Worm (Caenorhabditis elegans) whole organism, midembryonic: ENCODE data around the gene drd-50.
"Not testable (repeated sequence)": the region's sequence is repeated elsewhere in the genome, so short reads cannot be mapped to it uniquely, and the experiment has no call there.

Experiments
- T22C8.4 ChIP-seq: fragments of 200-800 bp; sonication (Bioruptor generic); IDR thresholded peaks from 2 replicates; pipeline ENCODE4 v1.3.6; 2022; ENCODE audit warnings: missing genetic modification characterization, missing compliant biosample characterization
- cog-1 ChIP-seq: sonication (generic microtip); optimal IDR thresholded peaks from 2 replicates; lab custom pipeline; 2016; ENCODE audit warnings: missing genetic modification characterization, missing compliant biosample characterization
- flt-1 ChIP-seq: fragments of 200-800 bp; sonication (Bioruptor generic); IDR thresholded peaks from 2 replicates; pipeline ENCODE4 v1.3.6; 2022; ENCODE audit warnings: missing genetic modification characterization, missing compliant biosample characterization
- klf-2 ChIP-seq: fragments of 200-800 bp; sonication (Bioruptor generic); conservative IDR thresholded peaks from 2 replicates; pipeline ENCODE4 v1.3.6; 2022; ENCODE audit warnings: missing genetic modification reagents, missing genetic modification characterization, missing compliant biosample characterization
- med-1 ChIP-seq: sonication (generic microtip); optimal IDR thresholded peaks from 2 replicates; lab custom pipeline; 2017; ENCODE audit warnings: missing genetic modification characterization, mild to moderate bottlenecking, missing compliant biosample characterization, antibody characterized with exemption, missing genetic modification reagents; ENCODE audit not compliant: insufficient read depth
- ref-1 ChIP-seq: fragments of 200-800 bp; sonication (Bioruptor generic); conservative IDR thresholded peaks from 2 replicates; pipeline ENCODE4 v1.3.6; 2022; ENCODE audit warnings: missing genetic modification reagents, missing genetic modification characterization, missing compliant biosample characterization
- tab-1 ChIP-seq: fragments of 200-800 bp; sonication (Bioruptor generic); IDR thresholded peaks from 2 replicates; pipeline ENCODE4 v1.3.6; 2022; ENCODE audit warnings: missing genetic modification characterization, missing compliant biosample characterization
- ztf-23 ChIP-seq: fragments of 200-800 bp; sonication (Bioruptor generic); IDR thresholded peaks from 2 replicates; pipeline ENCODE4 v1.3.6; 2022; ENCODE audit warnings: missing genetic modification reagents, missing genetic modification characterization, missing compliant biosample characterization
- ztf-29 ChIP-seq: fragments of 200-800 bp; sonication (Bioruptor generic); IDR thresholded peaks from 2 replicates; pipeline ENCODE4 v1.3.6; 2022; ENCODE audit warnings: missing genetic modification reagents, missing genetic modification characterization, missing compliant biosample characterization

drd-50 gene

DNA sequence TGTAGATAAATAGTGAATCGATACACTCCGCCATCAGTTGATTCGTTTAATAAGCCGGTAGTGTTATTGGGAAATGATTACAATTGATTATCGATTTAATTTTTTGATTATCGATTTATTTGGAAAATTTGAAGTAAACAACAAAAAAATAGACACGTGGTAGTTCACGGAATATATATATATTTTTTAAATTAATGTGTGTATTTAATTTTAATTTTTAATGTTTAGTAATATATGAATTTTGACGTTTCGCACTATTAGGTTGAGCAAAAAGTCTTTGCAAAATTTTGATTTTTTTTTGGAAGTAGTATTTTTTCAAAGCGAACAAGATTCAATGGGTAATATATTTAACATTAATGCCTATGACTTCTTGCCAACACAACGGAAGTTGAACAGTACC lies 25.5 kb downstream of the drd-50 start, which contains the start of gene F49F1.12:
TSS of gene F49F1.12 (minus strand) at position 101 of the 400 bp plus-strand sequence.
- not testable (repeated sequence) for TF ChIP-seq cog-1 (tag; lab: Kevin White, UChicago); flt-1 (GFP tag; lab: Robert Waterston, UW); klf-2 (GFP tag; lab: Robert Waterston, UW)

- TF ChIP-seq flt-1 (GFP tag; lab: Robert Waterston, UW), result no peak
- no peak for TF ChIP-seq med-1 (GFP tag; lab: Kevin White, UChicago)
- no peak for TF ChIP-seq ref-1
- no peak for TF ChIP-seq cog-1 (tag; lab: Kevin White, UChicago)
- no peak for TF ChIP-seq tab-1 (GFP tag; lab: Robert Waterston, UW)
These were observed 27.3 kb downstream of the drd-50 start, which contains the start of gene R07C12.3 for ce11 chrIV:4144784-4145183. Gene R07C12.3, plus strand, starts transcription at chrIV:4145084.

DNA sequence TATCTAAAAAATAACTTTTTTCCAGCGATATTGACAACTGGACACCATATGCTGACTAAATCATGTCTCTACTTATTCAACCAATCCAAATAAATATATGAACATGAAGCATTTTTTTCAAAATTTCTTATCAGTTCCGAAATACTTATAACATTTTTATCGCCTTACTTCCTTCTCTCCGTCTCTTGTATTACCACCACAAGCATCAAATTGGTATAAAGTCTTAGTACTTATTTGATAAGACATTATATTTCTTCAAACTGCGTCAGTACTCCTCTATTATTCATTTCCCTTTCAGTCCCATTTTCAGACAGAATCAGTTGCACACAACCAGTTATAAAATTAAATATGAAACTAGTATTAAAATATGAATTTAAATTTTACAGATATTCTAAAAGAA lies 30.4 kb downstream of the drd-50 start:
- TF ChIP-seq klf-2 (GFP tag; lab: Robert Waterston, UW) (no peak), tab-1 (GFP tag; lab: Robert Waterston, UW) (no peak), ztf-23 (no peak), flt-1 (GFP tag; lab: Robert Waterston, UW) (no peak), ref-1 (no peak), T22C8.4 (GFP tag; lab: Robert Waterston, UW) (no peak), ztf-29 (GFP tag; lab: Robert Waterston, UW) (no peak), cog-1 (tag; lab: Kevin White, UChicago) (no peak), med-1 (GFP tag; lab: Kevin White, UChicago) (no peak)

DNA sequence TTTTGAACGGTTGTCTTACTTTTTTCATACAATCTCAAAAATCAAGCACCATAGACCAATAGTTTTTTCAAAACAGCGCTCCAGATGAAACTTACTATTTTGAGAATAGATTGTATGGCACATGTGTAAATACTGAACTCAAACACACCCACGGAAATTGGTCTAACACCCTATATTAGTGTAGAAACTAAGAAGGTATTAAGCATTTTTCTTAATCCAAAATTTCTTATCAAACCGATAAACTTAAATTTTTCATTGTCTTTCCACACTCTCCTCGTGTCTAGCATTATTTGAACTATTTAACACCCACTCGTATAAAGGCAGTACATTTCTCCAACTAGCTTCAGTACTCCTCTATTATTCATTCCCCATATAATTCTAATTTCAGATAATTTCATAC lies 32.6 kb downstream of the drd-50 start:
- TF ChIP-seq ztf-23 (no peak), klf-2 (GFP tag; lab: Robert Waterston, UW) (no peak), T22C8.4 (GFP tag; lab: Robert Waterston, UW) (no peak), flt-1 (GFP tag; lab: Robert Waterston, UW) (no peak), cog-1 (tag; lab: Kevin White, UChicago) (no peak), tab-1 (GFP tag; lab: Robert Waterston, UW) (no peak), ztf-29 (GFP tag; lab: Robert Waterston, UW) (no peak), med-1 (GFP tag; lab: Kevin White, UChicago) (no peak), ref-1 (no peak)

- no peak for TF ChIP-seq cog-1 (tag; lab: Kevin White, UChicago)
- no peak for TF ChIP-seq klf-2 (GFP tag; lab: Robert Waterston, UW)
- no peak for TF ChIP-seq T22C8.4 (GFP tag; lab: Robert Waterston, UW)
- TF ChIP-seq ref-1, result no peak
- TF ChIP-seq ztf-29 (GFP tag; lab: Robert Waterston, UW), result no peak
- TF ChIP-seq flt-1 (GFP tag; lab: Robert Waterston, UW), result no peak
- no peak for TF ChIP-seq tab-1 (GFP tag; lab: Robert Waterston, UW)
- no peak for TF ChIP-seq ztf-23
- no peak for TF ChIP-seq med-1 (GFP tag; lab: Kevin White, UChicago)
These were observed 34.6 kb downstream of the drd-50 start, which contains the start of the genes K08D10.10 and R07C12.1 for ce11 chrIV:4152143-4152542. Gene K08D10.10, plus strand, starts transcription at chrIV:4152235. Gene R07C12.1, plus strand, starts transcription at chrIV:4152456.

DNA sequence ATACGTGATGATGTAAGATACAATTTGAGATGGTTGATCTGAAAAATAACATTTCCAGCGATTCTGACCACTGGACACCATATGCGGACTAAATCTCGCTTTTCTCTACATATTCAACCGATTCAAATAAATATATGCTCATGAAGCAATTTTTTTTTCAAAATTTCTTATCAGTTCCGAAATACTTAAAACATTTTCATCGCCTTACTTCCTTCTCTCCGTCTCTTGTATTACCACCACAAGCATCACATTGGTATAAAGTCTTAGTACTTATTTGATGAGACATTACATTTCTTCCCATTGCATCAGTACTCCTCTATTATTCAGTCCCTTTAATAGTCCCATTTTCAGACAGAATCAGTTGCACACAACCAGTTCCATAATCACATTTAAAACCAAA lies 37.1 kb downstream of the drd-50 start, which contains the start of gene K08D10.14:
TSS of gene K08D10.14 (plus strand) at position 301 of the 400 bp plus-strand sequence.
- TF ChIP-seq klf-2 (GFP tag; lab: Robert Waterston, UW) (no peak), tab-1 (GFP tag; lab: Robert Waterston, UW) (no peak), cog-1 (tag; lab: Kevin White, UChicago) (no peak), ztf-29 (GFP tag; lab: Robert Waterston, UW) (no peak)

DNA sequence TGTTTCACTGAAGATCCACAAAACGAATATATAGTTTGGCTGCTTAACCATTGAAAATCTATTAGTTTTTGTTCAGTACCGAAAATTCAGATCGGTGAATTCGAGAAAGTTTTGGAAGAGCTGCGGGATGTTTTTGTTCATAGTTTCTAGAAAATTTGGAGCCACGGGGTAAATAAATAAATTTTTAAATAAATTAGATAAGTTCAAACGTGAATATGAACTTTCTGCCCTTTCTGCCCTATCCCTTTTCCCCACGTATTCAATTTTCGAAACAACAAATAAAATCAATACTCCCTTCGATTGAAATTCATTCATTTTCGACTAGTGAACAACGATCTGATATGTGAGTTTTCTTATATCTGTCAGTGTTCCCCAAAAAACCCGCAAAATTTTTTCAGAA lies 44.6 kb downstream of the drd-50 start, which contains the start of gene scrm-5:
TSS of gene scrm-5 (plus strand) at position 301 of the 400 bp plus-strand sequence.
- no peak for TF ChIP-seq klf-2 (GFP tag; lab: Robert Waterston, UW)

DNA sequence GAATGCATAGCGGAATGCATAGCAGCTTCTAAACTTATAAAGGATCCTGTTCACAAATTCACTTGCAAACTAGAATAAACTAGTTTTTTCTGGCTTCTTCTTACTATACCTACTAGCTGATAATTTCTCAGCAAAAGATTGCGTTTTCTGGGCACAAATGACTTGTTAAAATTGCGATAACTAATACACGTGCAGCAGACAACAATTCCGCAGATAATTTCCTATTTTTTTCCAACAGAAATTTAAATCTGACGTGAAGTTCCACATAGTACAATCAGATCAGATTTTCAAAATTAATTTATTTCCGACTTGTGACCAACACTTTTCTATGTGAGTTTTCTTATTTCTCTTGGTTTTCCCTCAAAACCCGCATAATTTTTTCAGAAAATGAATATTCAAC lies 46.9 kb downstream of the drd-50 start, which contains the start of gene scrm-8:
TSS of gene scrm-8 (plus strand) at position 301 of the 400 bp plus-strand sequence.
- no peak for TF ChIP-seq med-1 (GFP tag; lab: Kevin White, UChicago)
- no peak for TF ChIP-seq cog-1 (tag; lab: Kevin White, UChicago)
- no peak for TF ChIP-seq ztf-29 (GFP tag; lab: Robert Waterston, UW)
- TF ChIP-seq T22C8.4 (GFP tag; lab: Robert Waterston, UW), result no peak
- TF ChIP-seq ztf-23, result no peak
- TF ChIP-seq ref-1, result no peak
- no peak for TF ChIP-seq flt-1 (GFP tag; lab: Robert Waterston, UW)
- no peak for TF ChIP-seq klf-2 (GFP tag; lab: Robert Waterston, UW)
- no peak for TF ChIP-seq tab-1 (GFP tag; lab: Robert Waterston, UW)

ce11 chrIV:4167296-4167695 lies 49.8 kb downstream of the drd-50 start:
- no peak for TF ChIP-seq ztf-23
- TF ChIP-seq cog-1 (tag; lab: Kevin White, UChicago), result no peak
- no peak for TF ChIP-seq flt-1 (GFP tag; lab: Robert Waterston, UW)
- TF ChIP-seq T22C8.4 (GFP tag; lab: Robert Waterston, UW), result no peak
- TF ChIP-seq med-1 (GFP tag; lab: Kevin White, UChicago), result no peak
- TF ChIP-seq ref-1, result no peak
- no peak for TF ChIP-seq ztf-29 (GFP tag; lab: Robert Waterston, UW)
- no peak for TF ChIP-seq klf-2 (GFP tag; lab: Robert Waterston, UW)
- TF ChIP-seq tab-1 (GFP tag; lab: Robert Waterston, UW), result no peak
